Worm (Caenorhabditis elegans) whole organism, L3 larva: ENCODE measurements around the gene vgln-1.

Source experiments
- ZK546.5 ChIP-seq: sonication (generic microtip); optimal IDR thresholded peaks from 2 replicates; lab custom pipeline; 2017; ENCODE audit warnings: missing biosample characterization, missing genetic modification characterization
- aly-2 ChIP-seq: fragments of 150-350 bp; optimal IDR thresholded peaks from 2 replicates; lab custom pipeline; 2014; ENCODE audit warnings: missing biosample characterization, missing genetic modification characterization
- ama-1 ChIP-seq: fragments of 150-350 bp; optimal IDR thresholded peaks from 2 replicates; lab custom pipeline; 2018
- ceh-16 ChIP-seq: sonication (generic microtip); optimal IDR thresholded peaks from 2 replicates; lab custom pipeline; 2017; ENCODE audit warnings: missing biosample characterization, missing genetic modification characterization
- ceh-28 ChIP-seq: fragments of 150-350 bp; optimal IDR thresholded peaks from 2 replicates; lab custom pipeline; 2014; ENCODE audit warnings: missing biosample characterization, missing genetic modification reagents, missing genetic modification characterization
- ceh-82 ChIP-seq: fragments of 150-350 bp; optimal IDR thresholded peaks from 2 replicates; lab custom pipeline; 2014; ENCODE audit warnings: missing biosample characterization, missing genetic modification characterization
- ceh-9 ChIP-seq: sonication (generic microtip); optimal IDR thresholded peaks from 2 replicates; lab custom pipeline; 2018; ENCODE audit warnings: missing biosample characterization, missing genetic modification characterization
- egl-27 ChIP-seq: sonication (generic microtip); optimal IDR thresholded peaks from 4 replicates; lab custom pipeline; 2017; ENCODE audit warnings: missing biosample characterization, missing genetic modification reagents, missing genetic modification characterization
- egl-5 ChIP-seq: fragments of 150-350 bp; optimal IDR thresholded peaks from 2 replicates; lab custom pipeline; 2017; ENCODE audit warnings: missing biosample characterization, missing genetic modification reagents, missing genetic modification characterization, inconsistent platforms
- elt-1 ChIP-seq: fragments of 150-350 bp; optimal IDR thresholded peaks from 2 replicates; lab custom pipeline; 2014; ENCODE audit warnings: missing biosample characterization, missing genetic modification characterization
- elt-2 ChIP-seq: sonication (generic microtip); optimal IDR thresholded peaks from 2 replicates; lab custom pipeline; 2016; ENCODE audit warnings: missing genetic modification reagents, mild to moderate bottlenecking, missing genetic modification characterization, missing compliant biosample characterization
- elt-3 ChIP-seq, 3 experiments: fragments of 150-350 bp in 1 of 3; sonication (generic microtip) in 2 of 3; optimal IDR thresholded peaks; 2 replicates in 2 of 3; 4 replicates in 1 of 3; lab custom pipeline; 2014 to 2017; ENCODE audit warnings: missing biosample characterization in 3 of 3, missing genetic modification characterization in 3 of 3
- eor-1 ChIP-seq, 2 experiments: fragments of 150-350 bp; optimal IDR thresholded peaks; 2 replicates each; lab custom pipeline; 2014 to 2018; ENCODE audit warnings: missing biosample characterization in 2 of 2, missing genetic modification characterization in 2 of 2
- fkh-2 ChIP-seq: fragments of 150-350 bp; optimal IDR thresholded peaks from 2 replicates; lab custom pipeline; 2014; ENCODE audit warnings: missing biosample characterization, missing genetic modification reagents, missing genetic modification characterization
- fos-1 ChIP-seq: fragments of 150-350 bp; optimal IDR thresholded peaks from 2 replicates; lab custom pipeline; 2014; ENCODE audit warnings: missing biosample characterization, missing genetic modification characterization
- hmg-11 ChIP-seq: sonication (generic microtip); optimal IDR thresholded peaks from 2 replicates; lab custom pipeline; 2016; ENCODE audit warnings: missing genetic modification characterization, missing compliant biosample characterization
- jun-1 ChIP-seq: fragments of 150-350 bp; optimal IDR thresholded peaks from 2 replicates; lab custom pipeline; 2014; ENCODE audit warnings: missing biosample characterization, missing genetic modification reagents, missing genetic modification characterization
- lin-39 ChIP-seq: fragments of 150-350 bp; optimal IDR thresholded peaks from 2 replicates; lab custom pipeline; 2018; ENCODE audit warnings: missing biosample characterization, missing genetic modification reagents, missing genetic modification characterization
- lsy-12 ChIP-seq: sonication (generic microtip); optimal IDR thresholded peaks from 2 replicates; lab custom pipeline; 2016; ENCODE audit warnings: mild to moderate bottlenecking, missing genetic modification characterization, missing compliant biosample characterization
- mdl-1 ChIP-seq: fragments of 150-350 bp; optimal IDR thresholded peaks from 2 replicates; lab custom pipeline; 2014; ENCODE audit warnings: missing biosample characterization, missing genetic modification characterization
- mml-1 ChIP-seq: fragments of 150-350 bp; sonication (generic microtip); optimal IDR thresholded peaks from 3 replicates; lab custom pipeline; 2014; ENCODE audit warnings: missing biosample characterization, missing genetic modification characterization
- nhr-11 ChIP-seq: fragments of 150-350 bp; optimal IDR thresholded peaks from 2 replicates; lab custom pipeline; 2014; ENCODE audit warnings: missing biosample characterization, missing genetic modification characterization
- nhr-12 ChIP-seq: fragments of 150-350 bp; optimal IDR thresholded peaks from 2 replicates; lab custom pipeline; 2014; ENCODE audit warnings: missing biosample characterization, missing genetic modification characterization
- nhr-237 ChIP-seq: fragments of 150-350 bp; optimal IDR thresholded peaks from 2 replicates; lab custom pipeline; 2014; ENCODE audit warnings: missing biosample characterization, missing genetic modification characterization
- nhr-25 ChIP-seq: sonication (generic microtip); optimal IDR thresholded peaks from 2 replicates; lab custom pipeline; 2017; ENCODE audit warnings: missing biosample characterization, missing genetic modification characterization
- nhr-28 ChIP-seq: fragments of 150-350 bp; optimal IDR thresholded peaks from 2 replicates; lab custom pipeline; 2014; ENCODE audit warnings: missing biosample characterization, missing genetic modification characterization
- nhr-43 ChIP-seq: sonication (generic microtip); optimal IDR thresholded peaks from 2 replicates; lab custom pipeline; 2016; ENCODE audit warnings: mild to moderate bottlenecking, missing genetic modification characterization, missing compliant biosample characterization; ENCODE audit not compliant: poor library complexity, severe bottlenecking
- nhr-67 ChIP-seq: fragments of 150-350 bp; optimal IDR thresholded peaks from 2 replicates; lab custom pipeline; 2014; ENCODE audit warnings: missing biosample characterization, missing genetic modification characterization
- nhr-76 ChIP-seq: fragments of 150-350 bp; sonication (generic microtip); optimal IDR thresholded peaks from 5 replicates; lab custom pipeline; 2014; ENCODE audit warnings: missing biosample characterization, missing genetic modification characterization
- nhr-77 ChIP-seq: fragments of 150-350 bp; optimal IDR thresholded peaks from 2 replicates; lab custom pipeline; 2014; ENCODE audit warnings: missing biosample characterization, missing genetic modification characterization
- pha-4 ChIP-seq: fragments of 150-350 bp; optimal IDR thresholded peaks from 2 replicates; lab custom pipeline; 2014; ENCODE audit warnings: missing biosample characterization, missing genetic modification reagents, missing genetic modification characterization
- pqm-1 ChIP-seq: fragments of 150-350 bp; optimal IDR thresholded peaks from 2 replicates; lab custom pipeline; 2017; ENCODE audit warnings: missing biosample characterization, missing genetic modification characterization, inconsistent platforms
- skn-1 ChIP-seq: fragments of 150-350 bp; optimal IDR thresholded peaks from 2 replicates; lab custom pipeline; 2014; ENCODE audit warnings: missing biosample characterization, missing genetic modification characterization
- snpc-4 ChIP-seq: fragments of 150-350 bp; optimal IDR thresholded peaks from 2 replicates; lab custom pipeline; 2014; ENCODE audit warnings: missing biosample characterization, missing genetic modification characterization
- tbx-2 ChIP-seq: sonication (generic microtip); optimal IDR thresholded peaks from 2 replicates; lab custom pipeline; 2016; ENCODE audit warnings: mild to moderate bottlenecking, missing genetic modification characterization, missing compliant biosample characterization
- unc-39 ChIP-seq: sonication (generic microtip); optimal IDR thresholded peaks from 4 replicates; lab custom pipeline; 2017; ENCODE audit warnings: missing biosample characterization, missing genetic modification characterization
- unc-62 ChIP-seq: fragments of 150-350 bp; sonication (generic microtip); optimal IDR thresholded peaks from 4 replicates; lab custom pipeline; 2014; ENCODE audit warnings: missing biosample characterization, missing genetic modification reagents, missing genetic modification characterization
- zag-1 ChIP-seq: fragments of 150-350 bp; optimal IDR thresholded peaks from 2 replicates; lab custom pipeline; 2014; ENCODE audit warnings: missing biosample characterization, missing genetic modification characterization
- ztf-11 ChIP-seq: fragments of 150-350 bp; optimal IDR thresholded peaks from 2 replicates; lab custom pipeline; 2014; ENCODE audit warnings: missing biosample characterization, missing genetic modification characterization
- ztf-4 ChIP-seq: fragments of 150-350 bp; optimal IDR thresholded peaks from 2 replicates; lab custom pipeline; 2014; ENCODE audit warnings: missing biosample characterization, missing genetic modification characterization

Gene vgln-1

DNA sequence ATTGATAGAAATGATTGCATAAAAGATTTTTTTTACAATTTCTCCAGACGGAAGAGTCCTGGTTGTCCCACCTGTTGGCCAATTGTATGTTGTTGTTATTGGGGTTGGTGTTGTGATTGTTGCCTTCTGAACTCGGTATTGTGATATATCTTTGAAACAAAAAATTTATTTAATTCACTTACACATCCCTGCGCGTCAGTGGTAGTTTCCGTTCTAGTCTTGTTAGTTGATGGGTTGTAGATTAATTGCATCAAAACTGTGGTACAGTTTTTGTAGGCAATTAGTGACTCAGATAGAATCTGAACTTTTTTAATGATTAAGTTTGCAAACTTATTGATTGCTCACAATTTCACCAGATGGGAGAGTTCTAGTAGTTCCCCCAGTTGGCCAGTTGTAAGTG, 13.6 kb upstream of the vgln-1 start:
- TF ChIP-seq lin-39 (tag; lab: Kevin White, UChicago) = no peak
- TF ChIP-seq, all 47 proteins: peak for 0

- TF ChIP-seq ama-1 (lab: Kevin White, UChicago) (no peak), elt-1 (tag; lab: Kevin White, UChicago) (peak; percentile 4)
Measured at ce11 chrII:9900276-9900675, 9.4 kb upstream of the vgln-1 start, which contains the start of gene unc-4. unc-4 (minus strand) TSS chrII:9900376.

DNA sequence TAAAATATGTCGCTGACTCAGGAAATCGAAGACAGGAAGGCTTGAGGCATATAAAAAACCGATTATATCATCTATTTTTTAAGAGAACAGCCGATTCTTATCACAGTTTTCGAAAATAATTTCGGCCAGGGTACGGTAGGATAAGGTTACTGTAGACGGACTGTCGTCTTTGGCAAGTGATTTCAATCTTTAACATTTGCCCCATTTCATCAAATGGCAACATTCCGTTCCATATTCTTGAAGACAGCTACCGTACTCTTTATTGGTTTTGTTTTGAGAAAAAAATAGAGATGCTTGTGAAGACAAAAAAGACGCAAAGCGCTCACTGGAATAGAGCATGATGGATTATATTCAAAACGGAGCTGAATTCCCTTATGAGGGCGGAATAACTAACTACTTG, 7.9 kb upstream of the vgln-1 start:
- no peak for TF ChIP-seq nhr-25 (tag; lab: Kevin White, UChicago)
- no peak for TF ChIP-seq nhr-67
- no peak for TF ChIP-seq ZK546.5 (tag; lab: Kevin White, UChicago)
- no peak for TF ChIP-seq elt-3 (tag; optimal IDR thresholded peaks at IDR 0.05; lab: Kevin White, UChicago)
- TF ChIP-seq nhr-11 (tag; lab: Kevin White, UChicago) = no peak
- TF ChIP-seq nhr-76 = no peak
- TF ChIP-seq skn-1 (tag; lab: Kevin White, UChicago) = no peak

DNA sequence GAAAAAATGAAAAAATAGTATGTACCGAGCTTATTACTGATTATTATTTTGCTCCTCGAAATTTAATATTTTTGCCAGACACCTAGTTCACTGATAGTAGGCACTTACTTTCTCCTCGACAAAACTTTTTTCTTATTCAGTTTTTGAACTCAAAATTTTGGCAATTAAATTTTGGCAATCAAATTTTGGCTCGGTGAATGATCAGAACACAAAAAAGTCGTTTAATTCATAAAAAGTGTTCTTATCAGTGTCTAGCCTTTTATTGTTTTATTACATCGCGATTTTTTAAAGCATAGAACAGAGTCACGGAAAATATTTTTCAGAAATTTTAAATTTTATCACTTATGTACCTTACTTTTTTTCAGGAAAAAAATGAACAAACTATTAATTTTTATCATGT, 4.3 kb upstream of the vgln-1 start:
- TF ChIP-seq aly-2 (tag; lab: Kevin White, UChicago) (no peak), pha-4 (tag; lab: Kevin White, UChicago) (no peak), pqm-1 (tag; lab: Kevin White, UChicago) (peak; percentile 58), elt-2 (tag; lab: Kevin White, UChicago) (peak; percentile 72)

DNA sequence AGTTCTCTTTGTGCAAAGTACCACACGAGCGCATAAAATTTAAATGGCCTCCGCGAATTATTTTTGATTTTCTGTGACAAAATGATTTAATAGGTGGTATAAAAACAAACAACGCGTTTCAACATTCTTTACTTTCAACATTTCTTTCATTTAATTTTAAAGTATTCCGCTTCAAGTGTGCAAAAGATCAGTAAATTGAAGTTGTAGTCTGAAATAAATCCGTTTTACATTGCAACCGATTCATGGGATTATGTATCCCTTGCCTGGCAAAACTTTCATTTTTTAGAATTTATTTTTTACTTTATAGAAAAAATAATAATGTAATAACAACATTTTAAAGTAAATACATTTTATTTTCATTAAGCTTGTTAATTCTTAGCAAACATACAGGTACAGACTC, 3.6 kb upstream of the vgln-1 start, which contains the start of gene F26C11.1:
Gene F26C11.1 (plus strand): TSS at position 301 of the 400 bp plus-strand sequence.
- TF ChIP-seq pqm-1 (tag; lab: Kevin White, UChicago) (no peak), ceh-16 (tag; lab: Kevin White, UChicago) (no peak), egl-5 (tag; lab: Kevin White, UChicago) (no peak), nhr-77 (tag; lab: Kevin White, UChicago) (no peak), ztf-11 (tag; lab: Kevin White, UChicago) (no peak), fkh-2 (tag; lab: Kevin White, UChicago) (no peak), tbx-2 (no peak), nhr-237 (tag; lab: Kevin White, UChicago) (no peak), nhr-76 (no peak), ZK546.5 (tag; lab: Kevin White, UChicago) (no peak), ama-1 (lab: Kevin White, UChicago) (no peak), eor-1 (tag; optimal IDR thresholded peaks at IDR 0.05; lab: Kevin White, UChicago) (no peak), ztf-4 (tag; lab: Kevin White, UChicago) (no peak), unc-39 (tag; lab: Kevin White, UChicago) (no peak), lin-39 (tag; lab: Kevin White, UChicago) (no peak), elt-2 (tag; lab: Kevin White, UChicago) (no peak)

DNA sequence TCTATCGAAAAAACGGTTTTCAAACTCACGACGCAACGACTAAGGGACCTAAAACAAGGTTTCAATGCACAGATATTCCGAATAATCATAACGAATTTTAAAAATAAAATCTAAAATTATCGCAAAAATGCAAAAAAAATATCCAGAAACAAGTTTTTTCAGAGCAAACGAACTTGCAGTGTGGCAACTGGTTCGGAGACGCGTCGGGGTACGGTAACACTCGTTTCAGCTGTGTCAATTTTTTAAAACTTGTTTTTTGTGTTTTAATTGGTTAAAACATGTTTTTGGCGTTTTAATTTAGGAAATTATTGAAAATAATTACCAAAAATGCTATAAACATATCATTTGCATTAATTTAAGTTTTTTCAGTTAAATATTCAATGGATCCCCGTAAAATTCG, 1.5 kb upstream of the vgln-1 start, which contains the start of gene C08H9.16:
Gene C08H9.16 (plus strand): TSS at position 370 of the 400 bp plus-strand sequence.
- TF ChIP-seq ceh-9 (tag; lab: Kevin White, UChicago) (no peak), fos-1 (tag; lab: Kevin White, UChicago) (no peak), nhr-25 (tag; lab: Kevin White, UChicago) (peak; percentile 26), skn-1 (tag; lab: Kevin White, UChicago) (no peak), elt-3 (tag; optimal IDR thresholded peaks at IDR 0.05; lab: Kevin White, UChicago) (no peak), zag-1 (no peak), ztf-4 (tag; lab: Kevin White, UChicago) (no peak), ceh-28 (tag; lab: Kevin White, UChicago) (peak; percentile 14), nhr-11 (tag; lab: Kevin White, UChicago) (no peak), unc-62 (no peak), lsy-12 (tag; lab: Kevin White, UChicago) (no peak), ZK546.5 (tag; lab: Kevin White, UChicago) (no peak), lin-39 (tag; lab: Kevin White, UChicago) (peak; percentile 14), ceh-16 (tag; lab: Kevin White, UChicago) (no peak), nhr-67 (no peak), jun-1 (tag; lab: Kevin White, UChicago) (no peak), ceh-82 (tag; lab: Kevin White, UChicago) (no peak), nhr-237 (tag; lab: Kevin White, UChicago) (no peak), fkh-2 (tag; lab: Kevin White, UChicago) (no peak), nhr-76 (no peak), mml-1 (tag; lab: Kevin White, UChicago) (no peak), nhr-43 (peak; percentile 37), elt-1 (tag; lab: Kevin White, UChicago) (no peak), aly-2 (tag; lab: Kevin White, UChicago) (no peak), egl-27 (tag; lab: Kevin White, UChicago) (no peak), hmg-11 (tag; lab: Kevin White, UChicago) (peak; percentile 52), pqm-1 (tag; lab: Kevin White, UChicago) (no peak), unc-39 (tag; lab: Kevin White, UChicago) (no peak), nhr-28 (tag; lab: Kevin White, UChicago) (no peak), nhr-77 (tag; lab: Kevin White, UChicago) (peak; percentile 17), nhr-12 (no peak), snpc-4 (tag; lab: Kevin White, UChicago) (peak; percentile 69), mdl-1 (tag; lab: Kevin White, UChicago) (no peak), elt-2 (tag; lab: Kevin White, UChicago) (peak; percentile 21), ama-1 (lab: Kevin White, UChicago) (no peak)
